Fruit fly (Drosophila melanogaster) whole organism, embryonic: ENCODE measurements around the gene Rtca.

Source experiments
- Abd-B ChIP-seq: fragments of 200-800 bp; sonication (Bioruptor generic); optimal IDR thresholded peaks from 2 replicates; lab custom pipeline; 2018; ENCODE audit warnings: missing biosample characterization, mild to moderate bottlenecking, missing genetic modification characterization, moderate library complexity
- Antp ChIP-seq: fragments of 200-800 bp; sonication (Bioruptor generic); optimal IDR thresholded peaks from 3 replicates; lab custom pipeline; 2016; ENCODE audit warnings: missing biosample characterization, missing genetic modification characterization
- Atf6 ChIP-seq: fragments of 200-800 bp; sonication (Bioruptor generic); IDR thresholded peaks from 2 replicates; pipeline ENCODE4 v1.3.6; 2022; ENCODE audit warnings: missing biosample characterization, missing genetic modification characterization
- CG10462 ChIP-seq: fragments of 200-800 bp; sonication (Bioruptor generic); optimal IDR thresholded peaks from 2 replicates; lab custom pipeline; 2016; ENCODE audit warnings: missing biosample characterization, missing genetic modification characterization
- CG11093 ChIP-seq: fragments of 200-800 bp; sonication (Bioruptor generic); IDR thresholded peaks from 3 replicates; pipeline ENCODE4 v1.3.6; 2022; ENCODE audit warnings: missing biosample characterization, missing genetic modification characterization
- CG12391 ChIP-seq: fragments of 200-800 bp; sonication (Bioruptor generic); optimal IDR thresholded peaks from 3 replicates; lab custom pipeline; 2018; ENCODE audit warnings: missing biosample characterization, mild to moderate bottlenecking, missing genetic modification characterization, moderate library complexity
- CG15601 ChIP-seq: fragments of 200-800 bp; sonication (Bioruptor generic); optimal IDR thresholded peaks from 3 replicates; lab custom pipeline; 2019; ENCODE audit warnings: missing biosample characterization, mild to moderate bottlenecking, missing genetic modification characterization, moderate library complexity
- CG1603 ChIP-seq: fragments of 200-800 bp; sonication (Bioruptor generic); optimal IDR thresholded peaks from 2 replicates; lab custom pipeline; 2019; ENCODE audit warnings: missing biosample characterization, mild to moderate bottlenecking, missing genetic modification characterization, moderate library complexity
- CG1647 ChIP-seq: fragments of 200-800 bp; sonication (Bioruptor generic); optimal IDR thresholded peaks from 3 replicates; lab custom pipeline; 2016; ENCODE audit warnings: missing biosample characterization, missing genetic modification characterization
- CG16779 ChIP-seq: fragments of 200-800 bp; sonication (Bioruptor generic); IDR thresholded peaks from 2 replicates; pipeline ENCODE4 v1.3.6; 2022; ENCODE audit warnings: missing biosample characterization, missing genetic modification characterization
- CG16815 ChIP-seq: fragments of 200-800 bp; sonication (Bioruptor generic); optimal IDR thresholded peaks from 3 replicates; lab custom pipeline; 2017; ENCODE audit warnings: missing biosample characterization, mild to moderate bottlenecking, missing genetic modification characterization
- CG32767 ChIP-seq: fragments of 200-800 bp; sonication (Bioruptor generic); IDR thresholded peaks from 2 replicates; pipeline ENCODE4 v1.3.6; 2022; ENCODE audit warnings: missing biosample characterization, missing genetic modification characterization
- CG32772 ChIP-seq: fragments of 200-800 bp; sonication (Bioruptor generic); IDR thresholded peaks from 2 replicates; pipeline ENCODE4 v1.3.6; 2022; ENCODE audit warnings: missing biosample characterization, missing genetic modification characterization
- CG3407 ChIP-seq: fragments of 200-800 bp; sonication (Bioruptor generic); optimal IDR thresholded peaks from 2 replicates; lab custom pipeline; 2018; ENCODE audit warnings: missing biosample characterization, mild to moderate bottlenecking, missing genetic modification characterization
- CG34376 ChIP-seq: fragments of 200-800 bp; sonication (Bioruptor generic); optimal IDR thresholded peaks from 2 replicates; lab custom pipeline; 2018; ENCODE audit warnings: missing biosample characterization, mild to moderate bottlenecking, missing genetic modification characterization
- CG4404 ChIP-seq: fragments of 200-800 bp; sonication (Bioruptor generic); IDR thresholded peaks from 2 replicates; pipeline ENCODE4 v1.3.6; 2022; ENCODE audit warnings: missing biosample characterization, missing genetic modification characterization
- CG4730 ChIP-seq: fragments of 200-800 bp; sonication (Bioruptor generic); IDR thresholded peaks from 2 replicates; pipeline ENCODE4 v1.3.6; 2022; ENCODE audit warnings: missing biosample characterization, missing genetic modification characterization
- CG5953 ChIP-seq: fragments of 200-800 bp; sonication (Bioruptor generic); IDR thresholded peaks from 2 replicates; pipeline ENCODE4 v1.3.6; 2022; ENCODE audit warnings: missing biosample characterization, missing genetic modification characterization
- CG6254 ChIP-seq: fragments of 200-800 bp; sonication (Bioruptor generic); optimal IDR thresholded peaks from 3 replicates; lab custom pipeline; 2017; ENCODE audit warnings: mild to moderate bottlenecking, missing biosample characterization, missing genetic modification reagents, missing genetic modification characterization
- CG7357 ChIP-seq: fragments of 200-800 bp; sonication (Bioruptor generic); IDR thresholded peaks from 3 replicates; pipeline ENCODE4 v1.3.6; 2022; ENCODE audit warnings: missing biosample characterization, missing genetic modification characterization
- CG8924 ChIP-seq: fragments of 200-800 bp; optimal IDR thresholded peaks from 3 replicates; lab custom pipeline; 2019; ENCODE audit warnings: missing biosample characterization, mild to moderate bottlenecking, missing genetic modification characterization, moderate library complexity
- Ets65A ChIP-seq: fragments of 200-800 bp; sonication (Bioruptor generic); peaks from one replicate; lab custom pipeline; 2016; ENCODE audit warnings: missing biosample characterization, missing genetic modification characterization
- Gug ChIP-seq: fragments of 200-800 bp; sonication (Bioruptor generic); IDR thresholded peaks from 4 replicates; pipeline ENCODE4 v1.3.6; 2022; ENCODE audit warnings: missing biosample characterization, missing genetic modification characterization
- H15 ChIP-seq: fragments of 200-800 bp; sonication (Bioruptor generic); IDR thresholded peaks from 3 replicates; pipeline ENCODE4 v1.3.6; 2022; ENCODE audit warnings: missing biosample characterization, missing genetic modification characterization
- Hand ChIP-seq: fragments of 200-800 bp; sonication (Bioruptor generic); optimal IDR thresholded peaks from 2 replicates; lab custom pipeline; 2017; ENCODE audit warnings: mild to moderate bottlenecking, missing biosample characterization, missing genetic modification reagents, missing genetic modification characterization
- MESR4 ChIP-seq: fragments of 200-800 bp; sonication (Bioruptor generic); optimal IDR thresholded peaks from 2 replicates; lab custom pipeline; 2018; ENCODE audit warnings: missing biosample characterization, mild to moderate bottlenecking, missing genetic modification characterization, moderate library complexity
- NK7.1 ChIP-seq: fragments of 200-800 bp; sonication (Bioruptor generic); optimal IDR thresholded peaks from 3 replicates; lab custom pipeline; 2016; ENCODE audit warnings: missing biosample characterization, missing genetic modification characterization
- Nf-YA ChIP-seq: fragments of 200-800 bp; sonication (Bioruptor generic); IDR thresholded peaks from 2 replicates; pipeline ENCODE4 v1.3.6; 2022; ENCODE audit warnings: missing biosample characterization, missing genetic modification characterization
- Nf-YB ChIP-seq: fragments of 200-800 bp; sonication (Bioruptor generic); optimal IDR thresholded peaks from 3 replicates; lab custom pipeline; 2019; ENCODE audit warnings: missing biosample characterization, mild to moderate bottlenecking, missing genetic modification characterization, moderate library complexity
- Rfx ChIP-seq: fragments of 200-800 bp; sonication (Bioruptor generic); IDR thresholded peaks from 2 replicates; pipeline ENCODE4 v1.3.6; 2022; ENCODE audit warnings: missing biosample characterization, missing genetic modification characterization
- Stat92E ChIP-seq, 3 experiments: fragments of >200 bp in 2 of 3; fragments of 200-800 bp in 1 of 3; sonication (Bioruptor generic) in 1 of 3; optimal IDR thresholded peaks; 2 replicates each; lab custom pipeline; 2017 to 2019; ENCODE audit warnings: missing biosample characterization in 3 of 3, missing genetic modification characterization in 3 of 3, mild to moderate bottlenecking in 1 of 3, moderate library complexity in 1 of 3
- Taf1 ChIP-seq: fragments of 200-800 bp; sonication (Bioruptor generic); IDR thresholded peaks from 2 replicates; pipeline ENCODE4 v1.3.6; 2022; ENCODE audit warnings: missing biosample characterization, missing genetic modification characterization
- bowl ChIP-seq: fragments of 200-800 bp; sonication (Bioruptor generic); IDR thresholded peaks from 2 replicates; pipeline ENCODE4 v1.3.6; 2022; ENCODE audit warnings: missing biosample characterization, missing genetic modification characterization
- chif ChIP-seq, 2 experiments: fragments of 200-800 bp; sonication (Bioruptor generic); optimal IDR thresholded peaks; 3 replicates each; lab custom pipeline; 2016; ENCODE audit warnings: missing biosample characterization in 2 of 2, missing genetic modification characterization in 2 of 2
- disco-r ChIP-seq: fragments of 200-800 bp; sonication (Bioruptor generic); optimal IDR thresholded peaks from 2 replicates; lab custom pipeline; 2016; ENCODE audit warnings: missing biosample characterization, missing genetic modification characterization
- dmrt99B ChIP-seq: fragments of 200-800 bp; sonication (Bioruptor generic); optimal IDR thresholded peaks from 2 replicates; lab custom pipeline; 2018; ENCODE audit warnings: missing biosample characterization, mild to moderate bottlenecking, missing genetic modification characterization, moderate library complexity
- dysf ChIP-seq: fragments of 200-800 bp; sonication (Bioruptor generic); IDR thresholded peaks from 3 replicates; pipeline ENCODE4 v1.3.6; 2022; ENCODE audit warnings: missing biosample characterization, missing genetic modification characterization
- fu2 ChIP-seq: fragments of 200-800 bp; sonication (Bioruptor generic); optimal IDR thresholded peaks from 2 replicates; lab custom pipeline; 2016; ENCODE audit warnings: missing biosample characterization, missing genetic modification characterization
- her ChIP-seq: fragments of 200-800 bp; sonication (Bioruptor generic); optimal IDR thresholded peaks from 2 replicates; lab custom pipeline; 2016; ENCODE audit warnings: missing biosample characterization, missing genetic modification characterization
- klu ChIP-seq: fragments of 200-800 bp; sonication (Bioruptor generic); IDR thresholded peaks from 2 replicates; pipeline ENCODE4 v1.3.6; 2022; ENCODE audit warnings: missing biosample characterization, missing genetic modification characterization
- mam ChIP-seq: fragments of 200-800 bp; sonication (Bioruptor generic); optimal IDR thresholded peaks from 3 replicates; lab custom pipeline; 2016; ENCODE audit warnings: missing biosample characterization, missing genetic modification characterization
- nerfin-1 ChIP-seq: fragments of 200-800 bp; sonication (Bioruptor generic); optimal IDR thresholded peaks from 3 replicates; lab custom pipeline; 2019; ENCODE audit warnings: missing biosample characterization, mild to moderate bottlenecking, missing genetic modification characterization, moderate library complexity
- nerfin-2 ChIP-seq: fragments of 200-800 bp; sonication (Bioruptor generic); IDR thresholded peaks from 2 replicates; pipeline ENCODE4 v1.3.6; 2022; ENCODE audit warnings: missing biosample characterization, missing genetic modification characterization; ENCODE audit not compliant: partially characterized antibody
- nom ChIP-seq: fragments of 200-800 bp; sonication (Bioruptor generic); optimal IDR thresholded peaks from 2 replicates; lab custom pipeline; 2017; ENCODE audit warnings: missing biosample characterization, missing genetic modification characterization, mild to moderate bottlenecking, moderate library complexity, missing genetic modification reagents
- pb ChIP-seq: fragments of 200-800 bp; sonication (Bioruptor generic); optimal IDR thresholded peaks from 3 replicates; lab custom pipeline; 2016; ENCODE audit warnings: missing biosample characterization, missing genetic modification characterization
- schlank ChIP-seq: fragments of 200-800 bp; sonication (Bioruptor generic); optimal IDR thresholded peaks from 2 replicates; lab custom pipeline; 2018; ENCODE audit warnings: missing biosample characterization, mild to moderate bottlenecking, missing genetic modification characterization
- sisA ChIP-seq: fragments of 200-800 bp; sonication (Bioruptor generic); IDR thresholded peaks from 2 replicates; pipeline ENCODE4 v1.3.6; 2022; ENCODE audit warnings: missing biosample characterization, missing genetic modification characterization
- sna ChIP-seq: fragments of 200-800 bp; sonication (Bioruptor generic); IDR thresholded peaks from 2 replicates; pipeline ENCODE4 v1.3.6; 2022; ENCODE audit warnings: missing biosample characterization, missing genetic modification characterization; ENCODE audit not compliant: partially characterized antibody
- stwl ChIP-seq: fragments of 200-800 bp; sonication (Bioruptor generic); optimal IDR thresholded peaks from 3 replicates; lab custom pipeline; 2018; ENCODE audit warnings: missing biosample characterization, mild to moderate bottlenecking, missing genetic modification characterization, moderate library complexity
- toy ChIP-seq: fragments of 200-800 bp; sonication (Bioruptor generic); IDR thresholded peaks from 2 replicates; pipeline ENCODE4 v1.3.6; 2022; ENCODE audit warnings: missing biosample characterization, missing genetic modification characterization
- vvl ChIP-seq: fragments of 200-800 bp; sonication (Bioruptor generic); IDR thresholded peaks from 2 replicates; pipeline ENCODE4 v1.3.6; 2022; ENCODE audit warnings: missing biosample characterization, missing genetic modification characterization
- zf30C ChIP-seq: fragments of 200-800 bp; sonication (Bioruptor generic); optimal IDR thresholded peaks from 3 replicates; lab custom pipeline; 2018; ENCODE audit warnings: missing biosample characterization, mild to moderate bottlenecking, missing genetic modification characterization

The Rtca gene

dm6 chrX:2073325-2073724 lies 1.1 kb downstream of the Rtca start, which contains the start of gene CG4199 (continued):
- TF ChIP-seq CG1647 (no peak), stwl (tag; lab: Kevin White, UChicago) (peak; percentile 39), MESR4 (peak; percentile 70), Hand (GFP tag; lab: Kevin White, UChicago) (no peak), CG8924 (tag; lab: Kevin White, UChicago) (no peak), CG15601 (tag; lab: Kevin White, UChicago) (no peak), her (GFP tag; lab: Kevin White, UChicago) (no peak), Antp (no peak), CG12391 (no peak), CG11093 (GFP tag; lab: Robert Waterston, UW) (no peak), NK7.1 (GFP tag; lab: Kevin White, UChicago) (no peak), CG16779 (GFP tag; lab: Robert Waterston, UW) (no peak), fu2 (GFP tag; lab: Kevin White, UChicago) (peak; percentile 10), Abd-B (no peak), sisA (GFP tag; lab: Robert Waterston, UW) (no peak), disco-r (GFP tag; lab: Kevin White, UChicago) (no peak), CG34376 (GFP tag; lab: Kevin White, UChicago) (peak; percentile 9), sna (GFP tag; lab: Robert Waterston, UW) (peak; percentile 20; the same call in 1 of the 2 replicates), CG3407 (GFP tag; lab: Kevin White, UChicago) (no peak), mam (GFP tag; lab: Kevin White, UChicago) (no peak), nerfin-2 (no peak), Ets65A (peak; percentile 72), CG32772 (GFP tag; lab: Robert Waterston, UW) (no peak), CG5953 (GFP tag; lab: Robert Waterston, UW) (no peak), dmrt99B (no peak), CG10462 (GFP tag; lab: Kevin White, UChicago) (no peak), Nf-YA (GFP tag; lab: Robert Waterston, UW) (no peak), CG7357 (GFP tag; lab: Robert Waterston, UW) (no peak), Taf1 (GFP tag; lab: Robert Waterston, UW) (no peak), nerfin-1 (no peak), dysf (GFP tag; lab: Robert Waterston, UW) (no peak), CG32767 (GFP tag; lab: Robert Waterston, UW) (no peak), CG4404 (GFP tag; lab: Robert Waterston, UW) (no peak), chif (GFP tag; optimal IDR thresholded peaks at IDR 0.05; lab: Kevin White, UChicago) (no peak), toy (GFP tag; lab: Robert Waterston, UW) (no peak), CG16815 (GFP tag; lab: Kevin White, UChicago) (no peak), Nf-YB (no peak), schlank (tag; lab: Kevin White, UChicago) (no peak), vvl (GFP tag; lab: Robert Waterston, UW) (peak; percentile 34; the same call in 1 of the 2 replicates), CG1603 (tag; lab: Kevin White, UChicago) (peak; percentile 71), pb (GFP tag; lab: Kevin White, UChicago) (no peak), CG4730 (no peak), bowl (GFP tag; lab: Robert Waterston, UW) (no peak), CG6254 (GFP tag; lab: Kevin White, UChicago) (no peak), zf30C (GFP tag; lab: Kevin White, UChicago) (no peak), H15 (GFP tag; lab: Robert Waterston, UW) (no peak), Rfx (GFP tag; lab: Robert Waterston, UW) (peak; percentile 46), klu (GFP tag; lab: Robert Waterston, UW) (no peak), nom (GFP tag; lab: Kevin White, UChicago) (peak; percentile 27), Gug (GFP tag; lab: Robert Waterston, UW) (no peak), Stat92E (GFP tag; optimal IDR thresholded peaks at IDR 0.05; lab: Kevin White, UChicago) (no peak), Atf6 (GFP tag; lab: Robert Waterston, UW) (no peak)
